Fruit fly (Drosophila melanogaster): ENCODE data around the gene CG33178.

Gene CG33178

dm6 chrX:15132065-15132464 is 49.4 kb downstream of the CG33178 start:
- TF ChIP-seq CG32006 (GFP tag; optimal IDR thresholded peaks at IDR 0.05) (peak; percentile 59), CG6792 (GFP tag; optimal IDR thresholded peaks at IDR 0.05) (no peak), Gug (GFP tag; IDR thresholded peaks at IDR 0.05) (no peak), pdm3 (GFP tag; optimal IDR thresholded peaks at IDR 0.05) (no peak), acj6 (GFP tag; optimal IDR thresholded peaks at IDR 0.05) (no peak), Blimp-1 (GFP tag; optimal IDR thresholded peaks at IDR 0.05) (no peak), CG11762 (GFP tag; optimal IDR thresholded peaks at IDR 0.05; ENCODE audit: insufficient read depth) (no peak), Lpt (GFP tag; optimal IDR thresholded peaks at IDR 0.05) (peak; percentile 14), CG6276 (GFP tag; optimal IDR thresholded peaks at IDR 0.05) (no peak), esn (GFP tag; optimal IDR thresholded peaks at IDR 0.05) (no peak), fkh (GFP tag; optimal IDR thresholded peaks at IDR 0.05) (no peak), CG16779 (tag; optimal IDR thresholded peaks at IDR 0.05) (no peak), Eip93F (GFP tag; optimal IDR thresholded peaks at IDR 0.05) (no peak), CG8119 (GFP tag; IDR thresholded peaks at IDR 0.05) (0 out of 3 replicates have a peak, but pooled peaks have one; percentile 27), Hr4 (GFP tag; optimal IDR thresholded peaks at IDR 0.05) (no peak), Sox102F (GFP tag; optimal IDR thresholded peaks at IDR 0.05) (no peak), CG6808 (GFP tag; optimal IDR thresholded peaks at IDR 0.05) (no peak), Eip78C (GFP tag) (peak; percentile 56), OdsH (GFP tag; optimal IDR thresholded peaks at IDR 0.05) (no peak), eg (GFP tag; IDR thresholded peaks at IDR 0.05) (peak; percentile 42; the same call in 2 of the 3 replicates), Sox15 (GFP tag; optimal IDR thresholded peaks at IDR 0.05) (no peak), CG15336 (GFP tag; IDR thresholded peaks at IDR 0.05) (peak; percentile 45), CG3032 (tag; optimal IDR thresholded peaks at IDR 0.05) (no peak), CG3919 (GFP tag; optimal IDR thresholded peaks at IDR 0.05) (no peak), CG6163 (GFP tag; IDR thresholded peaks at IDR 0.05) (no peak), CG6854 (GFP tag; optimal IDR thresholded peaks at IDR 0.05) (no peak), net (GFP tag; optimal IDR thresholded peaks at IDR 0.05) (no peak), Hr38 (GFP tag; optimal IDR thresholded peaks at IDR 0.05) (no peak), Sox14 (GFP tag; optimal IDR thresholded peaks at IDR 0.05) (no peak), CG8319 (GFP tag; optimal IDR thresholded peaks at IDR 0.05) (no peak), Met (GFP tag; optimal IDR thresholded peaks at IDR 0.05) (no peak)
